Fruit fly (Drosophila melanogaster): Measurements from ENCODE around the gene CG14949.

Gene CG14949

DNA sequence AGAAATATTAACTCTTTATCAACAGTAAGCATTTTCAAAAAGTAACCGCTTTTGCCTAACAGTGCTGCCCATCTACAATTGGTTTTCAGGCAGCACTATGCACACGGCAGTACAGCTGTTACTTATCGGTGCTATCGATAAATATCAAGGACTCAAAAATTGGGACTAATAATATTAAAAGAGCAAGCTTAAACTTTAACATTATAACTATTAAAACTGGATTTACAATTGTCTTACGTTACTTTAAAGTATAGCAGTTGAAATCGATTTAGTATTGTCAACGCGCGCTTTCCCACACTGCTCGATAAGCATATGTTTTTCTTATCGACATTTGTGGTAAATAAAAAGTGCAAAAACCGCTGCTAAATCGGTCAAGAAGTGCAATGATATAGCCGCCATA lies 11.8 kb downstream of the CG14949 start, which contains the start of the genes CG42245 and MEP-1 (continued):
- TF ChIP-seq CG10631 (GFP tag; optimal IDR thresholded peaks at IDR 0.05) (peak; percentile 55), CG9139 (GFP tag; optimal IDR thresholded peaks at IDR 0.05) (no peak), salr (GFP tag; optimal IDR thresholded peaks at IDR 0.05) (peak in 1 of 2 experiments; percentile 6), CG4318 (GFP tag; optimal IDR thresholded peaks at IDR 0.05) (no peak), svp (GFP tag) (peak; percentile 80), CG15336 (GFP tag; IDR thresholded peaks at IDR 0.05) (no peak), CG6854 (GFP tag; optimal IDR thresholded peaks at IDR 0.05) (no peak), Met (GFP tag; optimal IDR thresholded peaks at IDR 0.05) (peak; percentile 70), eg (GFP tag; IDR thresholded peaks at IDR 0.05) (peak; percentile 40; the same call in 1 of the 3 replicates), Sox102F (GFP tag; optimal IDR thresholded peaks at IDR 0.05) (peak; percentile 66), Hr38 (GFP tag; optimal IDR thresholded peaks at IDR 0.05) (no peak), ss (GFP tag; optimal IDR thresholded peaks at IDR 0.05) (peak in 1 of 2 experiments; percentile 20)

DNA sequence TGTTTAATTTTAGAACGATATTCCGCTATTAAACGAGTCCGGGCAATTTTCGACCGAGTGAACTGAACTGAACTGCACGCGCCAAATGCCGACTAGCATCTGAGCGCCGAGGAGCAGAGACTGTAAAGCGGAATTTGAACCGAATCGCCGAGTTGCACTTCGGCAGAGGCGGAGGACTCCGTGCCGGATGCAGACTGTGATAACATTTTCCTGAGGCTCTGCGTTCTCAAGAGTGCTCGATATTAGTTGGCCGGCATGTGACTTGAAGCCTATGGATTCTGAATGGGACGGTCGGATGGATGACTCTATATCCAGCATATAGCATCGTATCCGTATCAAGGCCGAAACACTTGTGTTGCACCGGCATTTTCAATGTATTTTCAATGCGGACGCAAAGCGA lies 13.3 kb downstream of the CG14949 start, which contains the start of gene Pxn:
TSS of gene Pxn (minus strand) at position 101 of the 400 bp plus-strand sequence.
- TF ChIP-seq dsx (GFP tag; optimal IDR thresholded peaks at IDR 0.05; ENCODE audit: poor library complexity, severe bottlenecking) (no peak), Eip78C (GFP tag) (peak; percentile 5)

DNA sequence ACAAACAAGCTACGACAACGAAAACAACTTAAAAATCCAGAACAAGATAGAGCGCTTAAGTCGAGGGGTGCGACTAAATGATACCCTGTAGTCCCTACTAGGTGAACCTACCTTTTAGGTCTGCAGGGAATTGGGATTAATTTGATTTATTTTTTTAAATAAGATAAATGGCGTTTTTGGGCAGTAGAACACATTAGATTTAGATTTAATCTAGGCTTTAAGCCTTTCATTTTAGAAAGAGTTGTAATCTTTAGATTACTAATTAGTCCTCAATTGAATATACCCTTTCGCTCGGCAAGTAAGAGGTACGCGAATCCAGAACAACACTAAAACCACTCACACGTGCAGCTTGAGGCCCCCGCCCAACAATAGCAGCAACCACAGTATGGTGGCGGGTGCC lies 29.0 kb downstream of the CG14949 start:
- TF ChIP-seq CG3032 (tag; optimal IDR thresholded peaks at IDR 0.05) (peak; percentile 27), CG15336 (GFP tag; IDR thresholded peaks at IDR 0.05) (peak; percentile 16; the same call in 1 of the 2 replicates), CG4318 (GFP tag; optimal IDR thresholded peaks at IDR 0.05) (peak; percentile 13), Hr4 (GFP tag; optimal IDR thresholded peaks at IDR 0.05) (peak; percentile 4), pdm3 (GFP tag; optimal IDR thresholded peaks at IDR 0.05) (peak; percentile 33), Ets96B (tag; optimal IDR thresholded peaks at IDR 0.05) (peak; percentile 36), topi (GFP tag; optimal IDR thresholded peaks at IDR 0.05) (peak; percentile 4), svp (GFP tag) (peak; percentile 59), CG16779 (tag; optimal IDR thresholded peaks at IDR 0.05) (no peak), OdsH (GFP tag; optimal IDR thresholded peaks at IDR 0.05) (peak; percentile 1), CG3919 (GFP tag; optimal IDR thresholded peaks at IDR 0.05) (no peak), CG31627 (GFP tag; optimal IDR thresholded peaks at IDR 0.05) (peak; percentile 5), CG6276 (GFP tag; optimal IDR thresholded peaks at IDR 0.05) (peak; percentile 21), Eip75B (GFP tag; optimal IDR thresholded peaks at IDR 0.05) (no peak), esn (GFP tag; optimal IDR thresholded peaks at IDR 0.05) (peak; percentile 14), fkh (GFP tag; optimal IDR thresholded peaks at IDR 0.05) (no peak), CG10669 (GFP tag; optimal IDR thresholded peaks at IDR 0.05) (peak; percentile 14), CG32006 (GFP tag; optimal IDR thresholded peaks at IDR 0.05) (peak; percentile 38), Hr38 (GFP tag; optimal IDR thresholded peaks at IDR 0.05) (no peak), Eip78C (GFP tag) (peak; percentile 67), CG6808 (GFP tag; optimal IDR thresholded peaks at IDR 0.05) (peak; percentile 14), acj6 (GFP tag; optimal IDR thresholded peaks at IDR 0.05) (no peak)

DNA sequence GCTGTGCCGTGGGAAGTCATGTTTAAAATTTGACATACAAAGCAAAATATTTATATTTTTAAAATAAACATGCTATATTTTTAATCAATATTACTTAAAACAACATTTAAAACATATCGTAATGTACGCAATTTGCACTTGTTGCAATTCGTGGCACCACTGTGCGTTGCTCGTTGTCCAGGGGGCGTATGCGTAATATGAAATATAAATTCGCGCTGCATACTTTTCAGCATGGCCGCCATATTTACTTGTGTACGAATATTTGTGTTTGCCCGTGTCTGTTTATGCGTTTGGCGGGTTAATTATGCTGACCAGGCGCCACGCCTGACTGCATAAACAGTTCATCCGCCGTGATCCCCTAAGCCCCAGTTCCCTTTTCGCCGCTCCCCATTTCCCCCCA lies 34.4 kb downstream of the CG14949 start:
- TF ChIP-seq CG15336 (GFP tag; IDR thresholded peaks at IDR 0.05) (0 out of 2 replicates have a peak, but pooled peaks have one; percentile 6), CG8119 (GFP tag; IDR thresholded peaks at IDR 0.05) (no peak), svp (GFP tag) (peak; percentile 20), Eip78C (GFP tag) (peak; percentile 8)

DNA sequence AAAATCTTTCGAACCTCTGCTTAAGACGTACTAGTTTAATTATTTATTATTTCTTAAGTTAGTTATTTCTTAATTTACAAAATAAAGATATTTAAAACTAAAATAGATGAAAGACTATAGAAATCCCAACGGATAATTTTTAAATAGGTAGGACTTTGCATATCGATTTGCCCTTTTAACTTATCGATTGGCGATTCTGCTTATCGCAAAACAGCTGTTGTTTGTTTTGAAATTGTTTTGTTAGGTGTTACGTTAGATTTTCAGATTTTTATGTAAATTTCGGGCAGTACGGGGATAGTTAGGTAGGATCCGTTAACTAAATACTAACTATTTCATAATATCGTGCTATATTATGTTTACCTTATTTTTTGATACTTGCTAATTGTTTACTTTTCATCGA lies 43.1 kb downstream of the CG14949 start, which contains the start of gene CG16986:
TSS of gene CG16986 (plus strand) at position 188 of the 400 bp plus-strand sequence.
- no peak for TF ChIP-seq acj6 (GFP tag; optimal IDR thresholded peaks at IDR 0.05)
- no peak for TF ChIP-seq ss (GFP tag; optimal IDR thresholded peaks at IDR 0.05)
- no peak for TF ChIP-seq esn (GFP tag; optimal IDR thresholded peaks at IDR 0.05)
- no peak for TF ChIP-seq pdm3 (GFP tag; optimal IDR thresholded peaks at IDR 0.05)
- TF ChIP-seq CG32006 (GFP tag; optimal IDR thresholded peaks at IDR 0.05) = no peak
- no peak for TF ChIP-seq net (GFP tag; optimal IDR thresholded peaks at IDR 0.05)
- no peak for TF ChIP-seq fd59A (GFP tag; optimal IDR thresholded peaks at IDR 0.05)
- TF ChIP-seq vri (GFP tag; optimal IDR thresholded peaks at IDR 0.05) = no peak
- TF ChIP-seq Lpt (GFP tag; optimal IDR thresholded peaks at IDR 0.05) = no peak
- TF ChIP-seq CG31627 (GFP tag; optimal IDR thresholded peaks at IDR 0.05) = no peak
- no peak for TF ChIP-seq CG10669 (GFP tag; optimal IDR thresholded peaks at IDR 0.05)
- TF ChIP-seq CG3032 (tag; optimal IDR thresholded peaks at IDR 0.05) = no peak
- TF ChIP-seq CG11294 (GFP tag; IDR thresholded peaks at IDR 0.05) = no peak
- TF ChIP-seq eg (GFP tag; IDR thresholded peaks at IDR 0.05) = no peak
- no peak for TF ChIP-seq Hr39 (GFP tag; optimal IDR thresholded peaks at IDR 0.05)
